Fruit fly (Drosophila melanogaster): ENCODE measurements around the gene CG13474.

The CG13474 gene

dm6 chr3L:14672387-14673110, 24.4 kb downstream of the CG13474 start, which contains the start of the genes CG43121 and ome (continued):
- no peak for TF ChIP-seq Lhr (GFP tag; optimal IDR thresholded peaks at IDR 0.05)
- TF ChIP-seq sqz (GFP tag; optimal IDR thresholded peaks at IDR 0.05) = no peak
- no peak for TF ChIP-seq vnd (GFP tag; IDR thresholded peaks at IDR 0.05; ENCODE audit: partially characterized antibody)
- no peak for TF ChIP-seq HLH54F (GFP tag; optimal IDR thresholded peaks at IDR 0.05)
- no peak for TF ChIP-seq sima (GFP tag; optimal IDR thresholded peaks at IDR 0.05)
- TF ChIP-seq CG1603 (tag; optimal IDR thresholded peaks at IDR 0.05) = no peak
- no peak for TF ChIP-seq CG10321 (GFP tag; IDR thresholded peaks at IDR 0.05)
- TF ChIP-seq ase (GFP tag; IDR thresholded peaks at IDR 0.05) = no peak
- no peak for TF ChIP-seq vfl (GFP tag; optimal IDR thresholded peaks at IDR 0.05)
- peak; percentile 2 for TF ChIP-seq Sox102F (GFP tag; optimal IDR thresholded peaks at IDR 0.05)
- TF ChIP-seq ttk (GFP tag; IDR thresholded peaks at IDR 0.05) = no peak
- TF ChIP-seq CG8281 (tag; optimal IDR thresholded peaks at IDR 0.05) = no peak
- TF ChIP-seq CG13287 (GFP tag; IDR thresholded peaks at IDR 0.05; ENCODE audit: partially characterized antibody) = peak; percentile 36; the same call in 1 of the 2 replicates
- no peak for TF ChIP-seq zf30C (GFP tag; optimal IDR thresholded peaks at IDR 0.05)
- no peak for TF ChIP-seq gro (GFP tag; optimal IDR thresholded peaks at IDR 0.05)
- no peak for TF ChIP-seq ato (GFP tag; IDR thresholded peaks at IDR 0.05; ENCODE audit: partially characterized antibody)
- no peak for TF ChIP-seq CG1024 (GFP tag; IDR thresholded peaks at IDR 0.05)
- no peak for TF ChIP-seq fd96Cb (tag; optimal IDR thresholded peaks at IDR 0.05)
- TF ChIP-seq CG34422 (GFP tag; IDR thresholded peaks at IDR 0.05) = peak; percentile 40; the same call in 1 of the 3 replicates
- TF ChIP-seq CG4424 (GFP tag; optimal IDR thresholded peaks at IDR 0.05) = no peak
- TF ChIP-seq CG8359 (GFP tag; optimal IDR thresholded peaks at IDR 0.05; ENCODE audit: borderline replicate concordance) = no peak
- no peak for TF ChIP-seq H2.0 (GFP tag; IDR thresholded peaks at IDR 0.05)
- TF ChIP-seq CHES-1-like (GFP tag; optimal IDR thresholded peaks at IDR 0.05) = no peak
- TF ChIP-seq twi (tag; optimal IDR thresholded peaks at IDR 0.05) = no peak
- TF ChIP-seq prd (optimal IDR thresholded peaks at IDR 0.05) = no peak
- no peak for TF ChIP-seq prd (GFP tag; IDR thresholded peaks at IDR 0.05)
- peak; percentile 18 for TF ChIP-seq lilli (GFP tag; optimal IDR thresholded peaks at IDR 0.05)
- TF ChIP-seq CG18011 (GFP tag; optimal IDR thresholded peaks at IDR 0.05) = no peak
- peak; percentile 37 for TF ChIP-seq pfk (GFP tag; optimal IDR thresholded peaks at IDR 0.05)
- TF ChIP-seq CG11560 (tag; IDR thresholded peaks at IDR 0.05) = no peak
- TF ChIP-seq sob (GFP tag; IDR thresholded peaks at IDR 0.05) = peak; percentile 62
- TF ChIP-seq nmo (GFP tag; optimal IDR thresholded peaks at IDR 0.05) = no peak
- TF ChIP-seq CG18764 (GFP tag; optimal IDR thresholded peaks at IDR 0.05) = no peak
- TF ChIP-seq bsh (GFP tag; optimal IDR thresholded peaks at IDR 0.05) = peak in 1 of 2 experiments; percentile 27
- no peak for TF ChIP-seq Vsx1 (GFP tag; optimal IDR thresholded peaks at IDR 0.05)
- no peak for TF ChIP-seq eyg (GFP tag; optimal IDR thresholded peaks at IDR 0.05)
- TF ChIP-seq Trl (optimal IDR thresholded peaks at IDR 0.05) = peak; percentile 39 to 41
- no peak for TF ChIP-seq Trl (GFP tag; optimal IDR thresholded peaks at IDR 0.05)
- TF ChIP-seq CrebB (tag; optimal IDR thresholded peaks at IDR 0.05) = peak; percentile 23
- TF ChIP-seq Pdp1 (GFP tag; optimal IDR thresholded peaks at IDR 0.05) = peak in 1 of 2 experiments; percentile 16
- peak; percentile 21 for TF ChIP-seq CG13424 (tag; optimal IDR thresholded peaks at IDR 0.05)
- TF ChIP-seq CG7987 (GFP tag; optimal IDR thresholded peaks at IDR 0.05) = peak; percentile 11
- no peak for TF ChIP-seq Side (GFP tag; optimal IDR thresholded peaks at IDR 0.05)
- no peak for TF ChIP-seq her (GFP tag; optimal IDR thresholded peaks at IDR 0.05)
- TF ChIP-seq pnt (GFP tag; optimal IDR thresholded peaks at IDR 0.05) = no peak
- peak; percentile 40 for TF ChIP-seq CG18599 (GFP tag; optimal IDR thresholded peaks at IDR 0.05)
- 0 out of 2 replicates have a peak, but pooled peaks have one; percentile 27 for TF ChIP-seq ara (GFP tag; IDR thresholded peaks at IDR 0.05)
- no peak for TF ChIP-seq Lim3 (GFP tag; IDR thresholded peaks at IDR 0.05)
- TF ChIP-seq CG9437 (GFP tag; optimal IDR thresholded peaks at IDR 0.05) = peak; percentile 24
- no peak for TF ChIP-seq CG8089 (GFP tag; optimal IDR thresholded peaks at IDR 0.05)

Measured in whole organism, embryonic.